Fruit fly (Drosophila melanogaster) whole organism, embryonic: ENCODE results near the gene 5-HT7.

Experiments used
- CG11560 ChIP-seq: fragments of 200-800 bp; sonication (Bioruptor generic); IDR thresholded peaks from 3 replicates; pipeline ENCODE4 v1.3.6; 2022; ENCODE audit warnings: missing biosample characterization, missing genetic modification characterization
- CG1602 ChIP-seq: fragments of 200-800 bp; sonication (Bioruptor generic); optimal IDR thresholded peaks from 3 replicates; lab custom pipeline; 2016; ENCODE audit warnings: missing biosample characterization, missing genetic modification characterization
- CG8924 ChIP-seq: fragments of 200-800 bp; optimal IDR thresholded peaks from 3 replicates; lab custom pipeline; 2019; ENCODE audit warnings: missing biosample characterization, mild to moderate bottlenecking, missing genetic modification characterization, moderate library complexity
- gro ChIP-seq: fragments of 200-800 bp; sonication (Bioruptor generic); optimal IDR thresholded peaks from 2 replicates; lab custom pipeline; 2016; ENCODE audit warnings: missing biosample characterization, missing genetic modification characterization
- pan ChIP-seq, 4 experiments: fragments of >200 bp in 3 of 4; fragments of 200-800 bp in 1 of 4; sonication (Bioruptor generic) in 1 of 4; optimal IDR thresholded peaks in 3 of 4; IDR thresholded peaks in 1 of 4; 2 replicates each; pipeline versions ENCODE4 v1.3.6 to Lab custom; 2017 to 2022; ENCODE audit warnings: missing biosample characterization in 2 of 4, missing genetic modification characterization in 2 of 4, mixed read lengths in 1 of 4

- TF ChIP-seq CG8924 (tag; lab: Kevin White, UChicago) (no peak), pan (optimal IDR thresholded peaks at IDR 0.05; lab: Kevin White, UChicago) (no peak), pan (GFP tag; optimal IDR thresholded peaks at IDR 0.05 in 1 of 2, IDR thresholded peaks at IDR 0.05 in 1 of 2) (no peak), CG1602 (GFP tag; lab: Kevin White, UChicago) (no peak), CG11560 (tag; lab: Robert Waterston, UW) (no peak), gro (GFP tag; lab: Kevin White, UChicago) (no peak)
These were observed 94.3 kb downstream of the 5-HT7 start for dm6 chr3R:30922414-30922813.
